Worm (Caenorhabditis elegans) whole organism, L4 larva: ENCODE results near the gene K09E2.3.
A peak's percentile ranks its signal among the peaks of the same experiment; 100 is the strongest.

Source experiments
- F26F4.8 ChIP-seq: fragments of 200-800 bp; sonication (Bioruptor generic); conservative IDR thresholded peaks from 2 replicates; pipeline ENCODE4 v1.3.6; 2022; ENCODE audit warnings: missing genetic modification characterization, missing compliant biosample characterization
- F37D6.2 ChIP-seq: sonication (generic microtip); optimal IDR thresholded peaks from 2 replicates; lab custom pipeline; 2016; ENCODE audit warnings: mild to moderate bottlenecking, missing genetic modification characterization, missing compliant biosample characterization
- F49E8.2 ChIP-seq: sonication (generic microtip); optimal IDR thresholded peaks from 2 replicates; lab custom pipeline; 2016; ENCODE audit warnings: missing compliant biosample characterization, mild to moderate bottlenecking, missing genetic modification characterization, borderline replicate concordance
- Y48G9A.11 ChIP-seq: fragments of 200-800 bp; sonication (Bioruptor generic); IDR thresholded peaks from 2 replicates; pipeline ENCODE4 v1.3.6; 2022; ENCODE audit warnings: missing genetic modification reagents, missing genetic modification characterization, missing compliant biosample characterization
- Y75B8A.6 ChIP-seq: fragments of 200-800 bp; sonication (Bioruptor generic); IDR thresholded peaks from 2 replicates; pipeline ENCODE4 v1.3.6; 2022; ENCODE audit warnings: missing genetic modification reagents, missing genetic modification characterization, missing compliant biosample characterization
- aha-1 ChIP-seq: fragments of 150-350 bp; peaks from one replicate; lab custom pipeline; 2014; ENCODE audit warnings: missing biosample characterization, missing genetic modification characterization
- ceh-44 ChIP-seq: fragments of 200-800 bp; sonication (Bioruptor generic); IDR thresholded peaks from 2 replicates; pipeline ENCODE4 v1.3.6; 2022; ENCODE audit warnings: missing genetic modification reagents, missing genetic modification characterization, missing compliant biosample characterization
- ceh-82 ChIP-seq: sonication (generic microtip); optimal IDR thresholded peaks from 2 replicates; lab custom pipeline; 2017; ENCODE audit warnings: missing biosample characterization, missing genetic modification characterization
- ces-1 ChIP-seq: fragments of 150-350 bp; sonication (generic microtip); optimal IDR thresholded peaks from 4 replicates; lab custom pipeline; 2014; ENCODE audit warnings: missing biosample characterization, missing genetic modification reagents, missing genetic modification characterization
- cey-2 ChIP-seq: sonication (generic microtip); optimal IDR thresholded peaks from 3 replicates; lab custom pipeline; 2017; ENCODE audit warnings: missing genetic modification characterization, mild to moderate bottlenecking, missing compliant biosample characterization, antibody characterized with exemption, borderline replicate concordance; ENCODE audit not compliant: insufficient read depth
- ctbp-1 ChIP-seq: fragments of 200-800 bp; sonication (Bioruptor generic); IDR thresholded peaks from 2 replicates; pipeline ENCODE4 v1.3.6; 2022; ENCODE audit warnings: missing genetic modification reagents, missing genetic modification characterization, missing compliant biosample characterization
- daf-16 ChIP-seq, 3 experiments: sonication (generic microtip); optimal IDR thresholded peaks; 2 replicates each; lab custom pipeline; 2016 to 2017; ENCODE audit warnings: missing genetic modification characterization in 3 of 3, missing genetic modification reagents in 3 of 3, mild to moderate bottlenecking in 2 of 3, missing compliant biosample characterization in 2 of 3, missing biosample characterization in 1 of 3, moderate library complexity in 1 of 3
- dpl-1 ChIP-seq: fragments of 150-350 bp; optimal IDR thresholded peaks from 2 replicates; lab custom pipeline; 2014; ENCODE audit warnings: missing biosample characterization, missing genetic modification reagents, missing genetic modification characterization
- gei-8 ChIP-seq: fragments of 200-800 bp; sonication (Bioruptor generic); optimal IDR thresholded peaks from 2 replicates; lab custom pipeline; 2018; ENCODE audit warnings: mild to moderate bottlenecking, missing genetic modification characterization, missing compliant biosample characterization
- hmg-1.1 ChIP-seq: fragments of 200-800 bp; sonication (Bioruptor generic); IDR thresholded peaks from 2 replicates; pipeline ENCODE4 v1.3.6; 2022; ENCODE audit warnings: missing genetic modification reagents, missing genetic modification characterization, missing compliant biosample characterization
- lin-13 ChIP-seq: fragments of 150-350 bp; optimal IDR thresholded peaks from 2 replicates; lab custom pipeline; 2014; ENCODE audit warnings: missing biosample characterization, missing genetic modification reagents, missing genetic modification characterization
- lin-29 ChIP-seq: fragments of 200-800 bp; sonication (Bioruptor generic); IDR thresholded peaks from 2 replicates; pipeline ENCODE4 v1.3.6; 2022; ENCODE audit warnings: missing genetic modification reagents, missing genetic modification characterization, missing compliant biosample characterization
- madf-9 ChIP-seq: fragments of 200-800 bp; sonication (Bioruptor generic); conservative IDR thresholded peaks from 2 replicates; pipeline ENCODE4 v1.3.6; 2022; ENCODE audit warnings: missing genetic modification reagents, missing genetic modification characterization, missing compliant biosample characterization
- mep-1 ChIP-seq: fragments of 150-350 bp; sonication (generic microtip); optimal IDR thresholded peaks from 3 replicates; lab custom pipeline; 2014; ENCODE audit warnings: missing biosample characterization, missing genetic modification characterization
- mxl-3 ChIP-seq: fragments of 200-800 bp; sonication (Bioruptor generic); optimal IDR thresholded peaks from 2 replicates; lab custom pipeline; 2018; ENCODE audit warnings: mild to moderate bottlenecking, missing genetic modification characterization, missing compliant biosample characterization
- nhr-102 ChIP-seq: sonication (generic microtip); optimal IDR thresholded peaks from 2 replicates; lab custom pipeline; 2016; ENCODE audit warnings: mild to moderate bottlenecking, missing genetic modification characterization, moderate library complexity, missing compliant biosample characterization
- nhr-237 ChIP-seq: sonication (generic microtip); optimal IDR thresholded peaks from 2 replicates; lab custom pipeline; 2017; ENCODE audit warnings: missing biosample characterization, missing genetic modification characterization
- nhr-25 ChIP-seq: sonication (generic microtip); optimal IDR thresholded peaks from 2 replicates; lab custom pipeline; 2017; ENCODE audit warnings: missing genetic modification characterization, mild to moderate bottlenecking, missing compliant biosample characterization, antibody characterized with exemption, moderate library complexity, borderline replicate concordance; ENCODE audit not compliant: insufficient read depth
- nhr-41 ChIP-seq: fragments of 200-800 bp; sonication (Bioruptor generic); IDR thresholded peaks from 2 replicates; pipeline ENCODE4 v1.3.6; 2022; ENCODE audit warnings: missing genetic modification reagents, missing genetic modification characterization, missing compliant biosample characterization
- nhr-48 ChIP-seq: sonication (generic microtip); optimal IDR thresholded peaks from 2 replicates; lab custom pipeline; 2016; ENCODE audit warnings: mild to moderate bottlenecking, missing genetic modification characterization, missing compliant biosample characterization
- pqm-1 ChIP-seq: sonication (generic microtip); optimal IDR thresholded peaks from 2 replicates; lab custom pipeline; 2017; ENCODE audit warnings: missing biosample characterization, missing genetic modification characterization
- skn-1 ChIP-seq: fragments of 150-350 bp; optimal IDR thresholded peaks from 2 replicates; lab custom pipeline; 2014; ENCODE audit warnings: missing biosample characterization, missing genetic modification characterization
- spr-1 ChIP-seq: sonication (generic microtip); optimal IDR thresholded peaks from 2 replicates; lab custom pipeline; 2016; ENCODE audit warnings: mild to moderate bottlenecking, missing genetic modification characterization, missing compliant biosample characterization
- spr-3 ChIP-seq: fragments of 200-800 bp; sonication (Bioruptor generic); optimal IDR thresholded peaks from 2 replicates; lab custom pipeline; 2018; ENCODE audit warnings: mild to moderate bottlenecking, missing genetic modification characterization, missing compliant biosample characterization
- zfp-3 ChIP-seq: fragments of 200-800 bp; sonication (Bioruptor generic); conservative IDR thresholded peaks from 2 replicates; pipeline ENCODE4 v1.3.6; 2022; ENCODE audit warnings: missing genetic modification reagents, missing genetic modification characterization, missing compliant biosample characterization

The K09E2.3 gene

ce11 chrX:8650535-8650934, 22.3 kb upstream of the K09E2.3 start (continued):
- TF ChIP-seq nhr-48 (tag; lab: Kevin White, UChicago) = peak; percentile 14
- TF ChIP-seq ceh-44 (GFP tag; lab: Robert Waterston, UW) = peak; percentile 82
- TF ChIP-seq mxl-3 = no peak
- TF ChIP-seq ceh-82 = no peak

ce11 chrX:8656019-8656418, 16.9 kb upstream of the K09E2.3 start:
- TF ChIP-seq gei-8 (no peak), aha-1 (peak; percentile 71), nhr-25 (tag; lab: Kevin White, UChicago) (no peak), F37D6.2 (no peak), madf-9 (no peak)

DNA sequence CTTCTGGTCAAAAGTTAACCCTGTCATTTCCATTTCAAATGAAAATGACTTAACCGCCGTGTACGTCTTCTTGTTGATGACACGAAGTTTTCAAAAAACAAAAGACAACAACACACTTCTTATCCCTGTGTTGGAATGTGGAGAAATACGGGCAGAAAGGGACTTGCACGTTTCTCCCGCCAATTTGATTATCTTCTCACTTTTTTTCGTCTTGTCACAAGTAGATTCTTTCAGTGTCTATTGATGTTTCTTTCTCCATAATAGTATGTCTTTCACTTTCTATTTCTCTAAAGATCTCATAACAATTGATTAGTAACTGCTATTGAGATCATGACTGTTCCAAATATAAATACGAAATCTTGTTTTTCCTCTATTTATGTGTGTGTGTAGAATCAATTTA, 13.4 kb upstream of the K09E2.3 start:
- TF ChIP-seq daf-16 (GFP tag; optimal IDR thresholded peaks at IDR 0.05; lab: Kevin White, UChicago) = no peak
- TF ChIP-seq daf-16 (tag; optimal IDR thresholded peaks at IDR 0.05; lab: Kevin White, UChicago) = no peak
- TF ChIP-seq nhr-41 (GFP tag; lab: Robert Waterston, UW) = no peak
- TF ChIP-seq ces-1 (GFP tag; lab: Kevin White, UChicago) = peak; percentile 4
- no peak for TF ChIP-seq lin-13 (GFP tag; lab: Kevin White, UChicago)

ce11 chrX:8660319-8660718, 12.6 kb upstream of the K09E2.3 start, which contains the start of gene rig-1:
Gene rig-1 (plus strand): TSS chrX:8660619.
- TF ChIP-seq skn-1 (tag; lab: Kevin White, UChicago) (no peak), mep-1 (tag; lab: Kevin White, UChicago) (no peak), spr-3 (no peak), Y48G9A.11 (GFP tag; lab: Robert Waterston, UW) (no peak), cey-2 (tag; lab: Kevin White, UChicago) (no peak), F26F4.8 (no peak), hmg-1.1 (GFP tag; lab: Robert Waterston, UW) (no peak), Y75B8A.6 (GFP tag; lab: Robert Waterston, UW) (no peak)

DNA sequence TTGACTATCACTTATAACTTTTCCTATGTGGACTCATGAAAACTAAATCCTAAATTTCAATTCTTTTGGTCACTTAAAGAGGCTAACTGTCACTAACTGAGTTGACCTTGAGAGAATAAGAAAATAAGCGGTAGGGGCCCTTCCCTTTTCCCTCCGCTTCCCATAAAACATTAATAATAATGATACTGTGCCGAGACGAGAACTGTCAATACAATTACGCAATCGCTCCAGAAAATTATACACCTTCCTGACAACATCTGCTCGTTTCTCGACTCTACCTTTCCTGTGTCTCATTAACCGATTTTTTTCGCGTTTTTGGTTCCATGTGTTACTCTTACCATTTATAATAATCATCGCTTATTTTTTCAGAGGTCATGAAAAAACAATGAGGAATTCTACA, 12.0 kb upstream of the K09E2.3 start:
- TF ChIP-seq aha-1 (peak; percentile 17), pqm-1 (tag; lab: Kevin White, UChicago) (no peak)

DNA sequence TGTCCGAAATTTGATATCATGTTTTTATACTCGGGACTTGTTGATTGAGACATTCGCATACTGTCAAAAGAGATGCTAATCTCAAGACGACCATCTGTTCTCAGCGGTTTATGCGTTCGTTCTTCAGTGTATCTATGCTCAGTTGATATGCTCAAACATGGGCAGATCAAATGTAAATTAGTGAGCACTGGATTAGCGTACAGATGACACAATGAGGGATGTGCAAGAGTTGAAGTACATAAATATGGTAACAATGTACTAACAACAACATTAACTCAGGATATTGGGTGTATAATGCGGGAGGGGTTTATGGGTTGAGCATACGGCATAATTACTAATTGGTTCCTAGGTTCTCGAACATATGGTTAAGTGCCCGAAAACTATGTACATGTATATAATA, 10.4 kb upstream of the K09E2.3 start:
- no peak for TF ChIP-seq lin-13 (GFP tag; lab: Kevin White, UChicago)
- TF ChIP-seq F49E8.2 (tag; lab: Kevin White, UChicago) = no peak
- TF ChIP-seq nhr-102 (tag; lab: Kevin White, UChicago) = no peak
- no peak for TF ChIP-seq ceh-82
- TF ChIP-seq zfp-3 (GFP tag; lab: Robert Waterston, UW) = no peak
- TF ChIP-seq spr-1 = no peak
- no peak for TF ChIP-seq dpl-1
- TF ChIP-seq daf-16 (GFP tag; optimal IDR thresholded peaks at IDR 0.05; lab: Kevin White, UChicago) = no peak
- no peak for TF ChIP-seq daf-16 (tag; optimal IDR thresholded peaks at IDR 0.05; lab: Kevin White, UChicago)
- no peak for TF ChIP-seq lin-29 (GFP tag; lab: Robert Waterston, UW)
- TF ChIP-seq ctbp-1 (GFP tag; lab: Robert Waterston, UW) = no peak
- TF ChIP-seq nhr-237 (tag; lab: Kevin White, UChicago) = no peak
